Fruit fly (Drosophila melanogaster): Measurements from ENCODE around the gene ND-13B.

The ND-13B gene

DNA sequence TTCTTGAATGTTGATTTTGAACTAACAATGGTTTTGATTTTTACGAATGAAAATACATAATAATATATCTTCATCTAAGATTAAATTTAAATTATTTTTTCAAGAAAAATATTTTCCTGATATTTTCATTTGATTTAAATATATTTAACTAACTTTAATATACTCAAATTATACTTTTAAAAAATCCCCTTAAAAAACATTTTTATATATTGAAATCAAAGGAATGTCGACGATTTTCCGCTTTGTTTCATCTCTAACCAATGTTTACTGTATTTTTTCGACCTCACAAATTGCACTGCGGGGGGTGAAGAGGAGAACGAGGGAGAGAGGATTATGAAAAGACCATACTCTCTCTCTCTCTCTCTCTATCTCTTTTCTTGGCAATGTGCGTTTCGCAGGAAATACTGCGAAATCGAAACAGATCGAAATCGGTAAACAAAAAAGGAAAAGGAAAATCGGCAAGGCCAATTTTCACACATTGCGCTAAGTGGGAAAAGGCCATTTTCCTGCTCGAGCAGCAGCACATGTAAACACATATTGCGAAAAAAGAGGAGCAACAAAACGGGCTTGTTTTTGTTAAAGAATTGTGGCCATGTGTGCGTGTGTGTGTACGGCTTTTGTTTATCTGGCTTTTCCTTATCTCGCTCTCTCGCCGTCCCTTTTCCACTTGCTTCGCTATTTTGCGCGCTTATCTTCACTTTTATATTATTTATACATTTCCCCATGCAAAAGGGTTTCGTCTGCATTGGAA, 33.7 kb downstream of the ND-13B start (continued):
- TF ChIP-seq lov (optimal IDR thresholded peaks at IDR 0.05) (no peak), lov (GFP tag; IDR thresholded peaks at IDR 0.05) (0 out of 3 replicates have a peak, but pooled peaks have one; percentile 13), Sox100B (GFP tag; optimal IDR thresholded peaks at IDR 0.05) (peak; percentile 23), Med (GFP tag) (peak; percentile 57), dpn (GFP tag; optimal IDR thresholded peaks at IDR 0.05) (no peak), CG12071 (GFP tag; optimal IDR thresholded peaks at IDR 0.05) (no peak), CG2678 (tag; optimal IDR thresholded peaks at IDR 0.05) (peak; percentile 30), CG4360 (GFP tag; IDR thresholded peaks at IDR 0.05) (no peak), CG11696 (GFP tag; IDR thresholded peaks at IDR 0.05) (no peak), CG12219 (GFP tag; optimal IDR thresholded peaks at IDR 0.05) (no peak), CG15479 (GFP tag; optimal IDR thresholded peaks at IDR 0.05) (peak; percentile 96), shn (GFP tag; optimal IDR thresholded peaks at IDR 0.05) (no peak), ash1 (GFP tag; optimal IDR thresholded peaks at IDR 0.05) (no peak), fd96Cb (tag; optimal IDR thresholded peaks at IDR 0.05) (no peak), gro (GFP tag; optimal IDR thresholded peaks at IDR 0.05) (no peak), CG32772 (GFP tag; IDR thresholded peaks at IDR 0.05) (no peak), CG9727 (GFP tag; optimal IDR thresholded peaks at IDR 0.05) (no peak), pan (optimal IDR thresholded peaks at IDR 0.05) (no peak), pan (GFP tag; optimal IDR thresholded peaks at IDR 0.05 in 1 of 2, IDR thresholded peaks at IDR 0.05 in 1 of 2) (peak in 1 of 2 experiments; percentile 5), gem (tag; optimal IDR thresholded peaks at IDR 0.05) (peak; percentile 52), Xrp1 (GFP tag; IDR thresholded peaks at IDR 0.05) (peak; percentile 39; the same call in 1 of the 2 replicates), Dip2 (GFP tag; IDR thresholded peaks at IDR 0.05) (no peak), Kr (GFP tag; optimal IDR thresholded peaks at IDR 0.05) (peak; percentile 37), odd (GFP tag; optimal IDR thresholded peaks at IDR 0.05) (no peak), CG5245 (GFP tag; optimal IDR thresholded peaks at IDR 0.05) (no peak), Trl (optimal IDR thresholded peaks at IDR 0.05) (peak; percentile 46 to 51), Trl (GFP tag; optimal IDR thresholded peaks at IDR 0.05) (no peak), zen (tag; optimal IDR thresholded peaks at IDR 0.05) (peak; percentile 38), CkIIα-i1 (GFP tag; IDR thresholded peaks at IDR 0.05) (no peak), slbo (GFP tag; IDR thresholded peaks at IDR 0.05) (no peak; the same call in 1 of the 2 replicates)

DNA sequence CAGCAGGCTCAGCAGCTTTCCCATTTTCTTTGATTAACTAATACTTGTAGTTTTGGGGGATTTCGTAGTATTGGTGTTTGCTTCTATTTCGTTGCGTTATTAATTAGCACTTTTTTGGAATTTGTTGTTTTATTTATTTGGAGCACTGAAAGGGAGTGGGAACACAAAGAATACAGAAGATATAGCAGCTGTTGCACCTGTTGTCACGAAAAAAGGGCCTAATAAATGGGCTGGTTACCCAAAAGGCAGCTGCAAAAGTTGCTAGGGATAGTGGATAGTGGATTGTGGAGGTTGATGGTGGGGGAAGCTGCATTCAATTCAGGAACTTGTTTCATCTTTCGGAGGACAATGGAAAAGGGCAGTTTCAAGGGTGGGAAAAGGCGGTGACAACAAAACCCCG, 34.4 kb downstream of the ND-13B start:
- TF ChIP-seq CG12104 (GFP tag; optimal IDR thresholded peaks at IDR 0.05) (no peak), tgo (GFP tag; IDR thresholded peaks at IDR 0.05) (no peak), ase (GFP tag; IDR thresholded peaks at IDR 0.05) (no peak), Hand (GFP tag; optimal IDR thresholded peaks at IDR 0.05) (no peak), CG17802 (tag; optimal IDR thresholded peaks at IDR 0.05) (no peak), chm (GFP tag; IDR thresholded peaks at IDR 0.05) (no peak), Abd-B (GFP tag; optimal IDR thresholded peaks at IDR 0.05) (no peak), seq (GFP tag; IDR thresholded peaks at IDR 0.05) (no peak), CG31388 (GFP tag; optimal IDR thresholded peaks at IDR 0.05) (no peak), exex (tag; optimal IDR thresholded peaks at IDR 0.05) (no peak), CG15073 (GFP tag; optimal IDR thresholded peaks at IDR 0.05) (no peak), nau (GFP tag; optimal IDR thresholded peaks at IDR 0.05) (peak; percentile 57), cas (GFP tag; IDR thresholded peaks at IDR 0.05) (no peak), caup (GFP tag; optimal IDR thresholded peaks at IDR 0.05; ENCODE audit: severe bottlenecking) (no peak), CG15514 (GFP tag; optimal IDR thresholded peaks at IDR 0.05) (no peak), fru (optimal IDR thresholded peaks at IDR 0.05) (no peak), CG34376 (GFP tag; optimal IDR thresholded peaks at IDR 0.05) (no peak), Dfd (GFP tag; optimal IDR thresholded peaks at IDR 0.05) (no peak), org-1 (GFP tag; optimal IDR thresholded peaks at IDR 0.05) (no peak), zfh1 (GFP tag; IDR thresholded peaks at IDR 0.05) (peak; percentile 5; the same call in 1 of the 3 replicates), Sry-β (GFP tag; optimal IDR thresholded peaks at IDR 0.05) (no peak), ewg (GFP tag; optimal IDR thresholded peaks at IDR 0.05) (no peak)
